Worm (Caenorhabditis elegans) whole organism, mixed stage, embryonic: ENCODE data around the gene srw-69.

Experiments
- blmp-1 ChIP-seq: fragments of 150-350 bp; optimal IDR thresholded peaks from 2 replicates; lab custom pipeline; 2014; ENCODE audit warnings: missing biosample characterization, missing genetic modification characterization
- ceh-43 ChIP-seq: fragments of 200-800 bp; sonication (Bioruptor generic); optimal IDR thresholded peaks from 2 replicates; lab custom pipeline; 2018; ENCODE audit warnings: mild to moderate bottlenecking, missing genetic modification characterization, moderate library complexity, missing compliant biosample characterization
- ceh-83 ChIP-seq: fragments of 200-800 bp; sonication (Bioruptor generic); optimal IDR thresholded peaks from 2 replicates; lab custom pipeline; 2018; ENCODE audit warnings: mild to moderate bottlenecking, missing genetic modification characterization, missing compliant biosample characterization
- cnd-1 ChIP-seq: fragments of 200-800 bp; sonication (Bioruptor generic); optimal IDR thresholded peaks from 2 replicates; lab custom pipeline; 2018; ENCODE audit warnings: mild to moderate bottlenecking, missing genetic modification characterization, missing compliant biosample characterization
- elt-3 ChIP-seq: fragments of 150-350 bp; optimal IDR thresholded peaks from 2 replicates; lab custom pipeline; 2014; ENCODE audit warnings: missing biosample characterization, missing genetic modification characterization
- flh-1 ChIP-seq: fragments of 200-800 bp; sonication (Bioruptor generic); optimal IDR thresholded peaks from 2 replicates; lab custom pipeline; 2018; ENCODE audit warnings: mild to moderate bottlenecking, missing genetic modification characterization, moderate library complexity, missing compliant biosample characterization
- lin-32 ChIP-seq: fragments of 200-800 bp; sonication (Bioruptor generic); optimal IDR thresholded peaks from 2 replicates; lab custom pipeline; 2018; ENCODE audit warnings: mild to moderate bottlenecking, missing genetic modification characterization, missing compliant biosample characterization
- lsy-2 ChIP-seq: fragments of 150-350 bp; optimal IDR thresholded peaks from 2 replicates; lab custom pipeline; 2014; ENCODE audit warnings: missing biosample characterization, missing genetic modification characterization
- mls-2 ChIP-seq: sonication (generic microtip); optimal IDR thresholded peaks from 2 replicates; lab custom pipeline; 2016; ENCODE audit warnings: mild to moderate bottlenecking, missing genetic modification characterization, moderate library complexity, missing compliant biosample characterization
- nhr-12 ChIP-seq: fragments of 150-350 bp; optimal IDR thresholded peaks from 2 replicates; lab custom pipeline; 2014; ENCODE audit warnings: missing biosample characterization, missing genetic modification characterization
- nhr-2 ChIP-seq: fragments of 150-350 bp; optimal IDR thresholded peaks from 2 replicates; lab custom pipeline; 2014; ENCODE audit warnings: missing biosample characterization, missing genetic modification characterization
- nhr-28 ChIP-seq: fragments of 150-350 bp; optimal IDR thresholded peaks from 2 replicates; lab custom pipeline; 2014; ENCODE audit warnings: missing biosample characterization, missing genetic modification characterization
- sem-2 ChIP-seq: fragments of 200-800 bp; sonication (Bioruptor generic); optimal IDR thresholded peaks from 2 replicates; lab custom pipeline; 2018; ENCODE audit warnings: mild to moderate bottlenecking, missing genetic modification characterization, missing compliant biosample characterization
- snpc-4 ChIP-seq: fragments of 150-350 bp; optimal IDR thresholded peaks from 2 replicates; lab custom pipeline; 2014; ENCODE audit warnings: missing biosample characterization, missing genetic modification characterization
- tbx-8 ChIP-seq: fragments of 200-800 bp; sonication (Bioruptor generic); optimal IDR thresholded peaks from 2 replicates; lab custom pipeline; 2018; ENCODE audit warnings: mild to moderate bottlenecking, missing genetic modification characterization, moderate library complexity, missing compliant biosample characterization
- unc-39 ChIP-seq: fragments of 150-350 bp; optimal IDR thresholded peaks from 2 replicates; lab custom pipeline; 2014; ENCODE audit warnings: missing biosample characterization, missing genetic modification characterization
- ztf-11 ChIP-seq: fragments of 150-350 bp; optimal IDR thresholded peaks from 2 replicates; lab custom pipeline; 2014; ENCODE audit warnings: missing biosample characterization, missing genetic modification characterization

Gene srw-69

DNA sequence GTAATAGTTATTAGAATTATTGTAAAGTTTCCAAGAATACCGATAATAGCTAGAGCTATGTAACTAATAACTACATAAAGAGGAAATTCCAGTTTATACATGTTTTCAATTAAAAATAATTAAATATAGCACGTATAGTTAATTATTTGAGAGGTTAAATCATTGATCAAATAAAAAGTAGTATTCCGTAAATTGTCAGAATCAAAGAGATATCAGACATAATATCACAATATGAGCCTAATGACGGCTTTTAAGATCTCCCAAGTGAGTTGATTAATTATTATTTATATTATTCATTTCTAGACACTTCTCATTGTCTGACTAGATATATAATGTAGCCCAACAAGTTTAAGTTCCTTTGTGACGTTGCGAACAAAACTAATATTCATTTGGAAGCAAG lies 49.4 kb downstream of the srw-69 start, which contains the start of gene srsx-24:
Gene srsx-24 (minus strand): TSS at position 101 of the 400 bp plus-strand sequence.
- no peak for TF ChIP-seq flh-1 (GFP tag; lab: Kevin White, UChicago)
- TF ChIP-seq ceh-43 (GFP tag; lab: Kevin White, UChicago) = no peak
- TF ChIP-seq nhr-12 (tag; lab: Kevin White, UChicago) = no peak
- TF ChIP-seq lsy-2 (tag; lab: Kevin White, UChicago) = no peak
- no peak for TF ChIP-seq mls-2
- TF ChIP-seq snpc-4 (tag; lab: Kevin White, UChicago) = no peak
- TF ChIP-seq sem-2 (GFP tag; lab: Kevin White, UChicago) = no peak
- TF ChIP-seq ztf-11 (tag; lab: Kevin White, UChicago) = no peak
- no peak for TF ChIP-seq nhr-2 (tag; lab: Kevin White, UChicago)
- no peak for TF ChIP-seq tbx-8 (GFP tag; lab: Kevin White, UChicago)
- TF ChIP-seq elt-3 (tag; lab: Kevin White, UChicago) = no peak
- no peak for TF ChIP-seq nhr-28 (tag; lab: Kevin White, UChicago)
- TF ChIP-seq cnd-1 = no peak
- TF ChIP-seq lin-32 = no peak
- no peak for TF ChIP-seq unc-39
- no peak for TF ChIP-seq blmp-1 (tag; lab: Kevin White, UChicago)
- no peak for TF ChIP-seq ceh-83 (GFP tag; lab: Kevin White, UChicago)
- TF ChIP-seq, all 35 proteins: peak for 0
